Worm (Caenorhabditis elegans): ENCODE results near the gene cyn-11.

DNA sequence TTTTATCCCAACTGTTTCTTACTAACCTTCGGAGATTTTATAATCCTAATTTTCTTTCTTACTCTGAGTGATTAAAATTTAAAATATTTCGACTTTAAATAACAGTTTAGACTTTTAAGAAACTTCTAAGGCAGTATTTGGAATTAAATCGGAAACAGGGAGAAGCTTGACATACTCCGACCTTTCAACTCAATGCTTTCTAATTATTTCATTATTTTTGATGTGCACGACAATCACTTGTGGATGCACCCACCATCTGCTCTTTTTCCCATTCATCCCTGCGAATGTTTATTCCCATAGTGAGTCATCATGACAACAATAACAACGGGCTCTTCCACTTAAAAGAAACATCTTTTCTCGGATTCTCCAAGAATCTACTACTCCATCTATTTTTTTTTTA, 32.6 kb upstream of the cyn-11 start:
- TF ChIP-seq ama-1 (optimal IDR thresholded peaks at IDR 0.05) (no peak), aly-1 (tag; optimal IDR thresholded peaks at IDR 0.05) (no peak), F13C5.2 (tag; optimal IDR thresholded peaks at IDR 0.05) (no peak), B0310.2 (tag; optimal IDR thresholded peaks at IDR 0.05) (no peak), ets-7 (tag; optimal IDR thresholded peaks at IDR 0.05) (no peak), hmbx-1 (tag; optimal IDR thresholded peaks at IDR 0.05) (no peak), sea-1 (GFP tag; conservative IDR thresholded peaks at IDR 0.05) (no peak), ceh-36 (tag; optimal IDR thresholded peaks at IDR 0.05) (no peak), tbx-11 (GFP tag; IDR thresholded peaks at IDR 0.05) (no peak), hnd-1 (tag; optimal IDR thresholded peaks at IDR 0.05) (no peak), tbx-37 (GFP tag; conservative IDR thresholded peaks at IDR 0.05) (no peak), flt-1 (GFP tag; IDR thresholded peaks at IDR 0.05) (no peak), pes-1 (GFP tag; IDR thresholded peaks at IDR 0.05) (no peak), ceh-13 (GFP tag; optimal IDR thresholded peaks at IDR 0.05) (no peak)
